Fruit fly (Drosophila melanogaster) whole organism, embryonic: ENCODE data around the gene CG18473.

Source experiments
- Atf3 ChIP-seq: fragments of 200-800 bp; sonication (Bioruptor generic); optimal IDR thresholded peaks from 3 replicates; lab custom pipeline; 2016; ENCODE audit warnings: missing biosample characterization, missing genetic modification characterization
- Awh ChIP-seq: fragments of 200-800 bp; sonication (Bioruptor generic); IDR thresholded peaks from 2 replicates; pipeline ENCODE4, ENCODE4 v1.3.6; 2022; ENCODE audit warnings: missing biosample characterization, missing genetic modification characterization
- CG12104 ChIP-seq: fragments of 200-800 bp; sonication (Bioruptor generic); optimal IDR thresholded peaks from 3 replicates; lab custom pipeline; 2016; ENCODE audit warnings: missing biosample characterization, missing genetic modification characterization
- CG14710 ChIP-seq: fragments of 200-800 bp; sonication (Bioruptor generic); optimal IDR thresholded peaks from 3 replicates; lab custom pipeline; 2019; ENCODE audit warnings: missing biosample characterization, mild to moderate bottlenecking, missing genetic modification characterization, moderate library complexity
- CG15479 ChIP-seq: fragments of 200-800 bp; sonication (Bioruptor generic); optimal IDR thresholded peaks from 3 replicates; lab custom pipeline; 2019; ENCODE audit warnings: missing biosample characterization, mild to moderate bottlenecking, missing genetic modification characterization, moderate library complexity
- CG16815 ChIP-seq: fragments of 200-800 bp; sonication (Bioruptor generic); optimal IDR thresholded peaks from 3 replicates; lab custom pipeline; 2017; ENCODE audit warnings: missing biosample characterization, mild to moderate bottlenecking, missing genetic modification characterization
- CG17186 ChIP-seq: fragments of 200-800 bp; sonication (Bioruptor generic); optimal IDR thresholded peaks from 3 replicates; lab custom pipeline; 2017; ENCODE audit warnings: missing biosample characterization, missing genetic modification reagents, missing genetic modification characterization
- CG17568 ChIP-seq: fragments of 200-800 bp; sonication (Bioruptor generic); optimal IDR thresholded peaks from 2 replicates; lab custom pipeline; 2018; ENCODE audit warnings: missing biosample characterization, mild to moderate bottlenecking, missing genetic modification characterization, moderate library complexity
- CG17612 ChIP-seq: fragments of 200-800 bp; sonication (Bioruptor generic); IDR thresholded peaks from 2 replicates; pipeline ENCODE4 v1.3.6; 2022; ENCODE audit warnings: missing biosample characterization, missing genetic modification characterization
- CG2116 ChIP-seq: fragments of 200-800 bp; sonication (Bioruptor generic); optimal IDR thresholded peaks from 3 replicates; lab custom pipeline; 2018; ENCODE audit warnings: missing biosample characterization, mild to moderate bottlenecking, missing genetic modification characterization
- CG2120 ChIP-seq: fragments of 200-800 bp; sonication (Bioruptor generic); optimal IDR thresholded peaks from 3 replicates; lab custom pipeline; 2016; ENCODE audit warnings: missing biosample characterization, missing genetic modification characterization
- CG2875 ChIP-seq: fragments of 200-800 bp; sonication (Bioruptor generic); optimal IDR thresholded peaks from 2 replicates; lab custom pipeline; 2017; ENCODE audit warnings: missing biosample characterization, mild to moderate bottlenecking, missing genetic modification characterization, missing genetic modification reagents
- CG30020 ChIP-seq: fragments of 200-800 bp; optimal IDR thresholded peaks from 2 replicates; lab custom pipeline; 2019; ENCODE audit warnings: missing biosample characterization, mild to moderate bottlenecking, missing genetic modification characterization, moderate library complexity
- CG31365 ChIP-seq: fragments of 200-800 bp; sonication (Bioruptor generic); optimal IDR thresholded peaks from 2 replicates; lab custom pipeline; 2018; ENCODE audit warnings: missing biosample characterization, mild to moderate bottlenecking, missing genetic modification characterization
- CG33213 ChIP-seq: fragments of 200-800 bp; sonication (Bioruptor generic); optimal IDR thresholded peaks from 3 replicates; lab custom pipeline; 2016; ENCODE audit warnings: missing biosample characterization, missing genetic modification characterization
- CG4404 ChIP-seq: fragments of 200-800 bp; sonication (Bioruptor generic); IDR thresholded peaks from 2 replicates; pipeline ENCODE4 v1.3.6; 2022; ENCODE audit warnings: missing biosample characterization, missing genetic modification characterization
- CG4424 ChIP-seq: fragments of 200-800 bp; sonication (Bioruptor generic); optimal IDR thresholded peaks from 3 replicates; lab custom pipeline; 2016; ENCODE audit warnings: missing biosample characterization, missing genetic modification characterization
- CG4820 ChIP-seq: fragments of 200-800 bp; sonication (Bioruptor generic); optimal IDR thresholded peaks from 3 replicates; lab custom pipeline; 2016; ENCODE audit warnings: missing biosample characterization, missing genetic modification characterization
- CG5180 ChIP-seq: fragments of 200-800 bp; sonication (Bioruptor generic); optimal IDR thresholded peaks from 3 replicates; lab custom pipeline; 2017; ENCODE audit warnings: missing biosample characterization, missing genetic modification characterization, mild to moderate bottlenecking, moderate library complexity, missing genetic modification reagents
- CG8765 ChIP-seq: fragments of 200-800 bp; sonication (Bioruptor generic); IDR thresholded peaks from 2 replicates; pipeline ENCODE4 v1.3.6; 2022; ENCODE audit warnings: missing biosample characterization, missing genetic modification characterization
- CG8924 ChIP-seq: fragments of 200-800 bp; optimal IDR thresholded peaks from 3 replicates; lab custom pipeline; 2019; ENCODE audit warnings: missing biosample characterization, mild to moderate bottlenecking, missing genetic modification characterization, moderate library complexity
- CG9727 ChIP-seq: fragments of 200-800 bp; sonication (Bioruptor generic); optimal IDR thresholded peaks from 3 replicates; lab custom pipeline; 2017; ENCODE audit warnings: missing biosample characterization, mild to moderate bottlenecking, missing genetic modification characterization
- Doc3 ChIP-seq: fragments of 200-800 bp; sonication (Bioruptor generic); IDR thresholded peaks from 3 replicates; pipeline ENCODE4 v1.3.6; 2022; ENCODE audit warnings: missing biosample characterization, missing genetic modification characterization; ENCODE audit not compliant: partially characterized antibody
- Drgx ChIP-seq: fragments of 200-800 bp; sonication (Bioruptor generic); IDR thresholded peaks from 2 replicates; pipeline ENCODE4 v1.3.6; 2022; ENCODE audit warnings: missing biosample characterization, missing genetic modification characterization
- Eip74EF ChIP-seq, 2 experiments: fragments of 200-800 bp in 1 of 2; fragments of >200 bp in 1 of 2; sonication (Bioruptor generic) in 1 of 2; optimal IDR thresholded peaks; 2 replicates each; lab custom pipeline; 2017 to 2019; ENCODE audit warnings: missing biosample characterization in 2 of 2, missing genetic modification characterization in 2 of 2, mild to moderate bottlenecking in 1 of 2, moderate library complexity in 1 of 2
- Elba2 ChIP-seq: fragments of 200-800 bp; sonication (Bioruptor generic); optimal IDR thresholded peaks from 3 replicates; lab custom pipeline; 2016; ENCODE audit warnings: missing biosample characterization, missing genetic modification characterization
- Gug ChIP-seq: fragments of 200-800 bp; sonication (Bioruptor generic); IDR thresholded peaks from 4 replicates; pipeline ENCODE4 v1.3.6; 2022; ENCODE audit warnings: missing biosample characterization, missing genetic modification characterization
- Hr78 ChIP-seq, 2 experiments: fragments of 200-800 bp in 1 of 2; fragments of >200 bp in 1 of 2; sonication (Bioruptor generic) in 1 of 2; optimal IDR thresholded peaks; 2 replicates each; lab custom pipeline; 2017 to 2019; ENCODE audit warnings: missing biosample characterization in 2 of 2, missing genetic modification characterization in 2 of 2, mild to moderate bottlenecking in 1 of 2, moderate library complexity in 1 of 2
- Hsf ChIP-seq: fragments of 200-800 bp; sonication (Bioruptor generic); optimal IDR thresholded peaks from 3 replicates; lab custom pipeline; 2016; ENCODE audit warnings: missing biosample characterization, missing genetic modification characterization
- MESR4 ChIP-seq: fragments of 200-800 bp; sonication (Bioruptor generic); optimal IDR thresholded peaks from 2 replicates; lab custom pipeline; 2018; ENCODE audit warnings: missing biosample characterization, mild to moderate bottlenecking, missing genetic modification characterization, moderate library complexity
- Nf-YC ChIP-seq: fragments of 200-800 bp; optimal IDR thresholded peaks from 3 replicates; lab custom pipeline; 2019; ENCODE audit warnings: missing biosample characterization, mild to moderate bottlenecking, missing genetic modification characterization, moderate library complexity
- Pdp1 ChIP-seq, 2 experiments: fragments of 200-800 bp; sonication (Bioruptor generic); optimal IDR thresholded peaks; 3 replicates each; lab custom pipeline; 2016; ENCODE audit warnings: missing biosample characterization in 2 of 2, missing genetic modification characterization in 2 of 2, mild to moderate bottlenecking in 1 of 2, moderate library complexity in 1 of 2
- Scr ChIP-seq: fragments of 200-800 bp; sonication (Bioruptor generic); IDR thresholded peaks from 2 replicates; pipeline ENCODE4 v1.3.6; 2022; ENCODE audit warnings: missing biosample characterization, missing genetic modification characterization; ENCODE audit not compliant: partially characterized antibody
- Xrp1 ChIP-seq: fragments of 200-800 bp; sonication (Bioruptor generic); IDR thresholded peaks from 2 replicates; pipeline ENCODE4 v1.3.6; 2022; ENCODE audit warnings: missing biosample characterization, missing genetic modification characterization
- ap ChIP-seq: fragments of 200-800 bp; sonication (Bioruptor generic); IDR thresholded peaks from 2 replicates; pipeline ENCODE4 v1.3.6; 2022; ENCODE audit warnings: missing biosample characterization, missing genetic modification characterization
- ase ChIP-seq: fragments of 200-800 bp; sonication (Bioruptor generic); IDR thresholded peaks from 3 replicates; pipeline ENCODE4 v1.3.6; 2022; ENCODE audit warnings: missing biosample characterization, missing genetic modification characterization
- bsh ChIP-seq, 2 experiments: fragments of 200-800 bp; sonication (Bioruptor generic); optimal IDR thresholded peaks; 2 replicates each; lab custom pipeline; 2017 to 2018; ENCODE audit warnings: mild to moderate bottlenecking in 2 of 2, missing biosample characterization in 2 of 2, missing genetic modification characterization in 2 of 2, moderate library complexity in 1 of 2
- dmrt99B ChIP-seq: fragments of 200-800 bp; sonication (Bioruptor generic); optimal IDR thresholded peaks from 2 replicates; lab custom pipeline; 2018; ENCODE audit warnings: missing biosample characterization, mild to moderate bottlenecking, missing genetic modification characterization, moderate library complexity
- eve ChIP-seq, 2 experiments: fragments of >200 bp; optimal IDR thresholded peaks; 2 replicates each; lab custom pipeline; 2017; ENCODE audit warnings: missing biosample characterization in 2 of 2, missing genetic modification characterization in 2 of 2
- nmo ChIP-seq: fragments of 200-800 bp; sonication (Bioruptor generic); optimal IDR thresholded peaks from 2 replicates; lab custom pipeline; 2018; ENCODE audit warnings: missing biosample characterization, mild to moderate bottlenecking, missing genetic modification characterization, moderate library complexity
- org-1 ChIP-seq: fragments of 200-800 bp; sonication (Bioruptor generic); optimal IDR thresholded peaks from 2 replicates; lab custom pipeline; 2017; ENCODE audit warnings: missing biosample characterization, missing genetic modification characterization
- psq ChIP-seq: fragments of 200-800 bp; sonication (Bioruptor generic); optimal IDR thresholded peaks from 2 replicates; lab custom pipeline; 2017; ENCODE audit warnings: missing biosample characterization, missing genetic modification characterization
- pzg ChIP-seq: fragments of 200-800 bp; sonication (Bioruptor generic); optimal IDR thresholded peaks from 3 replicates; lab custom pipeline; 2018; ENCODE audit warnings: missing biosample characterization, mild to moderate bottlenecking, missing genetic modification characterization, moderate library complexity
- ro ChIP-seq: fragments of 200-800 bp; sonication (Bioruptor generic); IDR thresholded peaks from 2 replicates; pipeline ENCODE4 v1.3.6; 2022; ENCODE audit warnings: missing biosample characterization, missing genetic modification characterization
- sc ChIP-seq, 3 experiments: fragments of >200 bp in 2 of 3; fragments of 200-800 bp in 1 of 3; sonication (Bioruptor generic) in 1 of 3; optimal IDR thresholded peaks; 2 replicates in 2 of 3; 3 replicates in 1 of 3; lab custom pipeline; 2017; ENCODE audit warnings: mild to moderate bottlenecking in 1 of 3, missing biosample characterization in 1 of 3, missing genetic modification characterization in 1 of 3, missing genetic modification reagents in 1 of 3
- stwl ChIP-seq: fragments of 200-800 bp; sonication (Bioruptor generic); optimal IDR thresholded peaks from 3 replicates; lab custom pipeline; 2018; ENCODE audit warnings: missing biosample characterization, mild to moderate bottlenecking, missing genetic modification characterization, moderate library complexity
- usp ChIP-seq: fragments of >200 bp; optimal IDR thresholded peaks from 2 replicates; lab custom pipeline; 2017; ENCODE audit warnings: missing biosample characterization, missing genetic modification characterization
- yki ChIP-seq: fragments of >200 bp; optimal IDR thresholded peaks from 3 replicates; lab custom pipeline; 2018

The CG18473 gene

dm6 chr3R:9334592-9335518, 28.2 kb upstream of the CG18473 start, which contains the start of the genes Aduk and pasi2 (continued):
- TF ChIP-seq Doc3 (GFP tag; lab: Robert Waterston, UW) = peak; percentile 48
- TF ChIP-seq CG4820 = no peak
- no peak for TF ChIP-seq Gug (GFP tag; lab: Robert Waterston, UW)
- peak; percentile 31 for TF ChIP-seq stwl (tag; lab: Kevin White, UChicago)
- TF ChIP-seq dmrt99B = no peak
- no peak for TF ChIP-seq bsh (GFP tag; optimal IDR thresholded peaks at IDR 0.05; lab: Kevin White, UChicago)
- TF ChIP-seq Nf-YC (tag; lab: Kevin White, UChicago) = peak; percentile 99
- no peak for TF ChIP-seq usp (GFP tag; lab: Kevin White, UChicago)
- TF ChIP-seq CG2116 (GFP tag; lab: Kevin White, UChicago) = peak; percentile 88
- TF ChIP-seq Xrp1 = no peak
- TF ChIP-seq Drgx (GFP tag; lab: Robert Waterston, UW) = no peak
- TF ChIP-seq Scr = peak; percentile 74
- no peak for TF ChIP-seq CG2875 (GFP tag; lab: Kevin White, UChicago)
- peak; percentile 39 for TF ChIP-seq CG17186 (GFP tag; lab: Kevin White, UChicago)
- TF ChIP-seq Awh = no peak
- no peak for TF ChIP-seq sc (optimal IDR thresholded peaks at IDR 0.05; lab: Kevin White, UChicago)
- no peak for TF ChIP-seq sc (GFP tag; optimal IDR thresholded peaks at IDR 0.05; lab: Kevin White, UChicago)
- peak; percentile 23 for TF ChIP-seq CG30020 (tag; lab: Kevin White, UChicago)
- TF ChIP-seq ro (GFP tag; lab: Robert Waterston, UW) = no peak
- peak; percentile 8 for TF ChIP-seq CG2120 (GFP tag; lab: Kevin White, UChicago)
- TF ChIP-seq CG17568 (GFP tag; lab: Kevin White, UChicago) = no peak
- no peak for TF ChIP-seq ase (GFP tag; lab: Robert Waterston, UW)
- no peak for TF ChIP-seq ap
- TF ChIP-seq CG14710 (tag; lab: Kevin White, UChicago) = peak; percentile 56
- peak; percentile 31 for TF ChIP-seq CG9727 (GFP tag; lab: Kevin White, UChicago)
- peak; percentile 73 for TF ChIP-seq nmo (GFP tag; lab: Kevin White, UChicago)
- no peak for TF ChIP-seq CG31365
- TF ChIP-seq Atf3 (GFP tag; lab: Kevin White, UChicago) = no peak
- no peak for TF ChIP-seq CG4424 (GFP tag; lab: Kevin White, UChicago)
- no peak for TF ChIP-seq Hsf (GFP tag; lab: Kevin White, UChicago)
- no peak for TF ChIP-seq org-1
- TF ChIP-seq CG5180 = no peak
- TF ChIP-seq CG16815 (GFP tag; lab: Kevin White, UChicago) = no peak
- TF ChIP-seq CG4404 = no peak
- TF ChIP-seq Elba2 (GFP tag; lab: Kevin White, UChicago) = no peak
- peak; percentile 25 for TF ChIP-seq CG12104 (GFP tag; lab: Kevin White, UChicago)
- TF ChIP-seq CG8924 (tag; lab: Kevin White, UChicago) = peak; percentile 13
- TF ChIP-seq Hr78 (GFP tag; optimal IDR thresholded peaks at IDR 0.05; lab: Kevin White, UChicago) = no peak
- no peak for TF ChIP-seq Eip74EF (GFP tag; optimal IDR thresholded peaks at IDR 0.05; lab: Kevin White, UChicago)
- TF ChIP-seq CG17612 (GFP tag; lab: Robert Waterston, UW) = no peak
- no peak for TF ChIP-seq CG8765 (GFP tag; lab: Robert Waterston, UW)
- no peak for TF ChIP-seq psq (GFP tag; lab: Kevin White, UChicago)
- TF ChIP-seq eve (GFP tag; optimal IDR thresholded peaks at IDR 0.05; lab: Kevin White, UChicago) = peak in 1 of 2 experiments; percentile 53
- TF ChIP-seq MESR4 (GFP tag; lab: Kevin White, UChicago) = peak; percentile 59
- TF ChIP-seq yki (lab: Kevin White, UChicago) = no peak
- TF ChIP-seq pzg = peak; percentile 84
- no peak for TF ChIP-seq CG33213 (GFP tag; lab: Kevin White, UChicago)
- TF ChIP-seq CG15479 = peak; percentile 47
- peak in 1 of 2 experiments; percentile 43 for TF ChIP-seq Pdp1 (GFP tag; optimal IDR thresholded peaks at IDR 0.05; lab: Kevin White, UChicago)
